Worm (Caenorhabditis elegans): ENCODE results near the gene sdz-23.

- no peak for TF ChIP-seq unc-62 (GFP tag; optimal IDR thresholded peaks at IDR 0.05)
- TF ChIP-seq lin-13 (GFP tag; optimal IDR thresholded peaks at IDR 0.05): no peak
Observed at ce11 chrV:8067800-8068199, 31.6 kb upstream of the sdz-23 start, which contains the start of gene str-140.

Data from whole organism, L2 larva.